Fruit fly (Drosophila melanogaster): ENCODE data around the gene CG1801.

DNA sequence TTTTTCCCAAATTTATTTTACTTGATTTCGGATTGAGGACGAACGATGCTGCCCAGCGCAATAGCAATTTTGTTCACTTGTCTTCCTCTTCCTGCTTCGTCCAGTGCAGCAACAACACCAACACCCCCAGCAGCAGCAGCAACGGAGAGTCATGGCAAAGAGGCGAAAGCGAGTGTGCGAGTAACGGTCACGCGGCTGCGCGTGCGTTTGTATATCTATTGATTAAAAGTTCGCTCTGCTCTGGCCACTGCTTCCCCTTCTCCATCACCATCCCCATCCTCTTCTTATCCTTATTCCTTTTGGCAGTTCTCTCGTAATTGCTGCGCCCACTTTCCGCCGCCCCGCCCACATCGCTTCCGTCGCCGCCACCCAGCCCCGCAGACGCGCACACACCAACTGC, 20.8 kb upstream of the CG1801 start:
- TF ChIP-seq fd96Ca (GFP tag; IDR thresholded peaks at IDR 0.05) (no peak), D1 (tag; optimal IDR thresholded peaks at IDR 0.05) (no peak), CG8159 (tag; optimal IDR thresholded peaks at IDR 0.05) (no peak), gl (tag; optimal IDR thresholded peaks at IDR 0.05) (no peak), Pif1A (GFP tag; optimal IDR thresholded peaks at IDR 0.05) (no peak), CG32121 (GFP tag; IDR thresholded peaks at IDR 0.05) (no peak), CG14655 (GFP tag; optimal IDR thresholded peaks at IDR 0.05) (no peak), rn (GFP tag; IDR thresholded peaks at IDR 0.05) (no peak), CG4496 (GFP tag; IDR thresholded peaks at IDR 0.05) (no peak), EcR (GFP tag; optimal IDR thresholded peaks at IDR 0.05) (no peak), CG17806 (tag; optimal IDR thresholded peaks at IDR 0.05) (no peak), Ets98B (GFP tag; IDR thresholded peaks at IDR 0.05) (no peak), CG34367 (tag; optimal IDR thresholded peaks at IDR 0.05) (no peak), Pif1B (GFP tag; optimal IDR thresholded peaks at IDR 0.05) (no peak)

Measured in whole organism, pupa.